Worm (Caenorhabditis elegans): ENCODE measurements around the gene his-72.

The his-72 gene

ce11 chrIII:12349027-12349426 is 19.8 kb downstream of the his-72 start:
- no peak for TF ChIP-seq egl-27 (tag; optimal IDR thresholded peaks at IDR 0.05)
- TF ChIP-seq zip-11 (GFP tag; IDR thresholded peaks at IDR 0.05), result no peak
- TF ChIP-seq zip-2 (tag; optimal IDR thresholded peaks at IDR 0.05), result no peak
- no peak for TF ChIP-seq attf-4 (tag; optimal IDR thresholded peaks at IDR 0.05)
- TF ChIP-seq lin-13 (GFP tag; optimal IDR thresholded peaks at IDR 0.05), result no peak
- no peak for TF ChIP-seq nhr-11 (tag; optimal IDR thresholded peaks at IDR 0.05)
- no peak for TF ChIP-seq nhr-77 (tag; optimal IDR thresholded peaks at IDR 0.05)
- TF ChIP-seq nhr-48 (tag; optimal IDR thresholded peaks at IDR 0.05), result no peak
- no peak for TF ChIP-seq madf-9 (GFP tag; conservative IDR thresholded peaks at IDR 0.05)
- TF ChIP-seq ces-1 (GFP tag; optimal IDR thresholded peaks at IDR 0.05), result no peak
- TF ChIP-seq mxl-3 (GFP tag; optimal IDR thresholded peaks at IDR 0.05), result no peak
- no peak for TF ChIP-seq egl-43 (GFP tag; IDR thresholded peaks at IDR 0.05)
- TF ChIP-seq zfp-2 (tag; optimal IDR thresholded peaks at IDR 0.05), result no peak
- TF ChIP-seq pha-4 (GFP tag; IDR thresholded peaks at IDR 0.05), result no peak
- no peak for TF ChIP-seq pha-4 (tag; optimal IDR thresholded peaks at IDR 0.05)
- no peak for TF ChIP-seq aly-2 (tag; optimal IDR thresholded peaks at IDR 0.05)
- no peak for TF ChIP-seq dmd-6 (GFP tag; IDR thresholded peaks at IDR 0.05)
- no peak for TF ChIP-seq lin-29 (GFP tag; IDR thresholded peaks at IDR 0.05)
- no peak for TF ChIP-seq php-3 (GFP tag; IDR thresholded peaks at IDR 0.05)
- no peak for TF ChIP-seq madf-5 (GFP tag; IDR thresholded peaks at IDR 0.05)

DNA sequence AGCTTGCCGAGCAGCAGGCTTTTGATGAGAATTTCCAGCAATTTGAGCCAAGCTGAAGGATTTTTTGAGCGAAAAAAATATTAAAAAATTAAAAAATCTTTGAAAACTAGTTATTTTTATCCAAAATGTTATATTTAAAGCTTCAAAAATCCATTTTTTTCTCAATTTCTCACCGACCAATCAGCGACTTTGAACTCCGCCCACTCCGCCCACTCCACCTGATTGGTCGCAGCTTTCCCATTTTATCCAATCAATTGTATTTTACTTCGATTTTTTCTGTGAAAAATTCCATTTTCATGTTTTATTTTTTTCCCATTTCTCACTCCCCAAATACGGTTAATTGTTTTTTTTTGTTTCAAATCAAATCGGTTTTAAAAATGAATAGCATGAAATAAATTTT is 23.9 kb downstream of the his-72 start:
- TF ChIP-seq hlh-11 (tag; optimal IDR thresholded peaks at IDR 0.05) (no peak), lsy-2 (tag; optimal IDR thresholded peaks at IDR 0.05) (peak in 1 of 2 experiments; percentile 16)

DNA sequence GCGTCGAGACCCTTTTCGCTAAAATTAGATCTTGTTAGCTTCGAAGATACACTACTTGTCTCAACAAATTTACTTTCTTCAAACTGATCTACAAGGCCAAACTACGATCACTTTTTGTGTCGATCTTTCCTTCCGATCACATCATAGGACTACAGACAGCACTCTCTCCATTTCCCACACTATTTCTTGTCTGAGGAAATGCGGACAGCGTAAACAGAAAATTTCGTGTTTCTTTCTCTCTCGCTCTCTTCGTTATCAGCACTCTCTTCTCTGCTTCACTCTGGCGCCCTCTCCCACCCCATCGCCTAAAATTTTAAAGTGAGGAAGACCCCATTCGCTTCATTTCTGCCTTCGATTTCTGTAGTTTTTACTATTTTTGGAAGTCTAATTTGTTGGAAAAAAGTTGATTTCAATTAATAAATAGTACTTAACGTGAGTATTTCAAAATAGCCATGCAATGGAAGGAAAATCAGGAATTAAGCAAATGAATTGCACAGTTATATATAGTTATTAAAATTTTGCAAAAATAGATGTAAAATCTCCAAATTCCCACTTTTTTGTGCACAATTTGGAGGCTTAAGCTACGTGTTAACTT is 33.4 kb downstream of the his-72 start:
- TF ChIP-seq jun-1 (tag; optimal IDR thresholded peaks at IDR 0.05) (no peak), hlh-11 (tag; optimal IDR thresholded peaks at IDR 0.05) (peak; percentile 88), gei-8 (GFP tag; optimal IDR thresholded peaks at IDR 0.05) (no peak), aha-1 (tag) (peak; percentile 77), mes-2 (tag; optimal IDR thresholded peaks at IDR 0.05; ENCODE audit: poor library complexity, severe bottlenecking) (peak; percentile 61), lin-29 (GFP tag; IDR thresholded peaks at IDR 0.05) (no peak), dmd-8 (GFP tag; IDR thresholded peaks at IDR 0.05) (no peak), pqm-1 (tag; optimal IDR thresholded peaks at IDR 0.05) (peak; percentile 13), unc-130 (GFP tag; optimal IDR thresholded peaks at IDR 0.05) (no peak), ceh-44 (GFP tag; IDR thresholded peaks at IDR 0.05) (no peak), lin-13 (GFP tag; optimal IDR thresholded peaks at IDR 0.05) (no peak), ZK337.2 (GFP tag; IDR thresholded peaks at IDR 0.05) (no peak), mep-1 (tag; optimal IDR thresholded peaks at IDR 0.05) (peak; percentile 70), tra-1 (GFP tag; IDR thresholded peaks at IDR 0.05) (no peak), pha-4 (GFP tag; IDR thresholded peaks at IDR 0.05) (0 out of 2 replicates have a peak, but pooled peaks have one; percentile 58), pha-4 (tag; optimal IDR thresholded peaks at IDR 0.05) (peak; percentile 27), lin-38 (GFP tag; IDR thresholded peaks at IDR 0.05) (peak; percentile 48; the same call in 1 of the 2 replicates), nhr-11 (tag; optimal IDR thresholded peaks at IDR 0.05) (peak; percentile 72), lin-1 (GFP tag; IDR thresholded peaks at IDR 0.05) (peak; percentile 61; the same call in 1 of the 2 replicates), nhr-6 (tag; optimal IDR thresholded peaks at IDR 0.05) (no peak), hmg-1.1 (GFP tag; IDR thresholded peaks at IDR 0.05) (peak; percentile 72), mdl-1 (tag; optimal IDR thresholded peaks at IDR 0.05) (peak in 1 of 2 experiments; percentile 44), D1046.2 (GFP tag; IDR thresholded peaks at IDR 0.05) (no peak), daf-12 (tag; optimal IDR thresholded peaks at IDR 0.05) (no peak), set-16 (GFP tag; IDR thresholded peaks at IDR 0.05) (no peak), nhr-48 (tag; optimal IDR thresholded peaks at IDR 0.05) (peak; percentile 13), rbr-2 (tag; optimal IDR thresholded peaks at IDR 0.05) (peak; percentile 62), Y105C5A.15 (GFP tag; IDR thresholded peaks at IDR 0.05) (no peak), ctbp-1 (GFP tag; IDR thresholded peaks at IDR 0.05) (0 out of 2 replicates have a peak, but pooled peaks have one; percentile 48), nhr-10 (tag; optimal IDR thresholded peaks at IDR 0.05) (peak; percentile 8), zfp-3 (GFP tag; conservative IDR thresholded peaks at IDR 0.05) (no peak), zfp-2 (tag; optimal IDR thresholded peaks at IDR 0.05) (no peak), arid-1 (GFP tag; conservative IDR thresholded peaks at IDR 0.05) (no peak), nhr-42 (GFP tag; IDR thresholded peaks at IDR 0.05) (no peak), dmd-6 (GFP tag; IDR thresholded peaks at IDR 0.05) (peak; percentile 83)

Data from whole organism, L4 larva.